Fruit fly (Drosophila melanogaster) whole organism, wandering third instar larva: ENCODE measurements around the gene Smu1.

Experiments
- Abd-B ChIP-seq: fragments of >200 bp; optimal IDR thresholded peaks from 2 replicates; lab custom pipeline; 2017; ENCODE audit warnings: missing biosample characterization, missing genetic modification characterization
- CG32264 ChIP-seq: fragments of 200-800 bp; sonication (Bioruptor generic); optimal IDR thresholded peaks from 2 replicates; lab custom pipeline; 2016; ENCODE audit warnings: missing biosample characterization, missing genetic modification characterization
- CG9705 ChIP-seq: fragments of 200-800 bp; sonication (Bioruptor generic); optimal IDR thresholded peaks from 2 replicates; lab custom pipeline; 2018; ENCODE audit warnings: missing biosample characterization, mild to moderate bottlenecking, missing genetic modification characterization
- CrebA ChIP-seq: fragments of 200-800 bp; sonication (Bioruptor generic); optimal IDR thresholded peaks from 2 replicates; lab custom pipeline; 2016; ENCODE audit warnings: missing biosample characterization, mild to moderate bottlenecking, missing genetic modification characterization, borderline replicate concordance
- Dfd ChIP-seq: fragments of >200 bp; optimal IDR thresholded peaks from 2 replicates; lab custom pipeline; 2017; ENCODE audit warnings: missing biosample characterization, missing genetic modification characterization
- Dif ChIP-seq: fragments of 200-275, 200-300 bp; sonication (Bioruptor generic); optimal IDR thresholded peaks from 2 replicates; lab custom pipeline; 2018; ENCODE audit warnings: missing biosample characterization, missing genetic modification characterization; ENCODE audit not compliant: partially characterized antibody
- GATAd ChIP-seq: sonication (Bioruptor generic); optimal IDR thresholded peaks from 2 replicates; lab custom pipeline; 2016; ENCODE audit warnings: missing biosample characterization, missing genetic modification characterization
- HLH106 ChIP-seq: fragments of 200-800 bp; optimal IDR thresholded peaks from 3 replicates; lab custom pipeline; 2019; ENCODE audit warnings: missing biosample characterization, mild to moderate bottlenecking, missing genetic modification characterization, moderate library complexity
- Hnf4 ChIP-seq: fragments of 200-800 bp; sonication (Bioruptor generic); optimal IDR thresholded peaks from 2 replicates; lab custom pipeline; 2016; ENCODE audit warnings: missing biosample characterization, mild to moderate bottlenecking, missing genetic modification characterization
- Hr78 ChIP-seq: fragments of >200 bp; optimal IDR thresholded peaks from 2 replicates; lab custom pipeline; 2017; ENCODE audit warnings: missing biosample characterization, missing genetic modification characterization
- Hr83 ChIP-seq: fragments of 200-300 bp; sonication (Bioruptor generic); optimal IDR thresholded peaks from 2 replicates; lab custom pipeline; 2016; ENCODE audit warnings: missing biosample characterization, mild to moderate bottlenecking, missing genetic modification characterization, moderate library complexity; ENCODE audit not compliant: poor library complexity, severe bottlenecking
- Jra ChIP-seq: sonication (Bioruptor generic); optimal IDR thresholded peaks from 2 replicates; lab custom pipeline; 2016; ENCODE audit warnings: missing biosample characterization, missing genetic modification characterization
- Mio ChIP-seq: sonication (Bioruptor generic); optimal IDR thresholded peaks from 2 replicates; lab custom pipeline; 2016; ENCODE audit warnings: missing biosample characterization, missing genetic modification characterization
- Myc ChIP-seq: fragments of >200 bp; optimal IDR thresholded peaks from 2 replicates; lab custom pipeline; 2017
- N ChIP-seq: fragments of >200 bp; optimal IDR thresholded peaks from 2 replicates; lab custom pipeline; 2018; ENCODE audit warnings: missing biosample characterization, missing external identifiers, missing genetic modification characterization
- OdsH ChIP-seq: fragments of 200-800 bp; sonication (Bioruptor generic); optimal IDR thresholded peaks from 2 replicates; lab custom pipeline; 2016; ENCODE audit warnings: missing biosample characterization, mild to moderate bottlenecking, missing genetic modification characterization
- Rel ChIP-seq, 2 experiments: fragments of 200-800 bp; sonication (Bioruptor generic) in 1 of 2; optimal IDR thresholded peaks; 2 replicates in 1 of 2; 3 replicates in 1 of 2; lab custom pipeline; 2016 to 2019; ENCODE audit warnings: mild to moderate bottlenecking in 2 of 2, missing biosample characterization in 2 of 2, missing genetic modification characterization in 2 of 2, moderate library complexity in 1 of 2
- Sp1 ChIP-seq: fragments of 200-800 bp; sonication (Bioruptor generic); optimal IDR thresholded peaks from 3 replicates; lab custom pipeline; 2019; ENCODE audit warnings: missing biosample characterization, mild to moderate bottlenecking, missing genetic modification characterization, moderate library complexity
- Vsx2 ChIP-seq: fragments of 200-300, 225-300 bp; sonication (Bioruptor generic); optimal IDR thresholded peaks from 2 replicates; lab custom pipeline; 2018; ENCODE audit warnings: missing biosample characterization, missing genetic modification characterization; ENCODE audit not compliant: partially characterized antibody
- br ChIP-seq: fragments of 200-800 bp; sonication (Bioruptor generic); optimal IDR thresholded peaks from 2 replicates; lab custom pipeline; 2016; ENCODE audit warnings: missing biosample characterization, missing genetic modification characterization
- brk ChIP-seq: fragments of 200-800 bp; sonication (Bioruptor generic); optimal IDR thresholded peaks from 2 replicates; lab custom pipeline; 2016; ENCODE audit warnings: missing biosample characterization, mild to moderate bottlenecking, missing genetic modification characterization
- dl ChIP-seq, 2 experiments: fragments of 175-275, 200-275 bp in 1 of 2; fragments of 200-275 bp in 1 of 2; sonication (Bioruptor generic); optimal IDR thresholded peaks; lab custom pipeline; 2018; ENCODE audit warnings: mild to moderate bottlenecking in 2 of 2, missing biosample characterization in 2 of 2, missing genetic modification characterization in 2 of 2, moderate library complexity in 2 of 2; ENCODE audit not compliant: partially characterized antibody in 2 of 2, insufficient read depth in 1 of 2
- dmrt93B ChIP-seq: fragments of 200-800 bp; sonication (Bioruptor generic); optimal IDR thresholded peaks from 2 replicates; lab custom pipeline; 2018; ENCODE audit warnings: missing biosample characterization, mild to moderate bottlenecking, missing genetic modification characterization
- dsf ChIP-seq: sonication (Bioruptor generic); optimal IDR thresholded peaks from 2 replicates; lab custom pipeline; 2016; ENCODE audit warnings: missing biosample characterization, missing genetic modification characterization, borderline replicate concordance
- ey ChIP-seq: fragments of 200-800 bp; sonication (Bioruptor generic); optimal IDR thresholded peaks from 2 replicates; lab custom pipeline; 2016; ENCODE audit warnings: missing biosample characterization, missing genetic modification characterization
- foxo ChIP-seq, 2 experiments: fragments of 200-800 bp; sonication (Bioruptor generic); optimal IDR thresholded peaks; 2 replicates in 1 of 2; 3 replicates in 1 of 2; lab custom pipeline; 2016 to 2017; ENCODE audit warnings: missing biosample characterization in 2 of 2, missing genetic modification characterization in 2 of 2
- fru ChIP-seq: fragments of 200-800 bp; sonication (Bioruptor generic); optimal IDR thresholded peaks from 3 replicates; lab custom pipeline; 2016; ENCODE audit warnings: missing biosample characterization, mild to moderate bottlenecking, missing genetic modification characterization
- h ChIP-seq: fragments of 200-800 bp; sonication (Bioruptor generic); optimal IDR thresholded peaks from 3 replicates; lab custom pipeline; 2016; ENCODE audit warnings: missing biosample characterization, mild to moderate bottlenecking, missing genetic modification characterization
- jim ChIP-seq: fragments of 175-275, 200-325 bp; sonication (Bioruptor generic); optimal IDR thresholded peaks from 2 replicates; lab custom pipeline; 2016; ENCODE audit warnings: missing biosample characterization, mild to moderate bottlenecking, missing genetic modification characterization
- lola ChIP-seq: fragments of >200 bp; optimal IDR thresholded peaks from 2 replicates; lab custom pipeline; 2017; ENCODE audit warnings: missing biosample characterization, missing genetic modification characterization
- pan ChIP-seq: fragments of >200 bp; optimal IDR thresholded peaks from 2 replicates; lab custom pipeline; 2017
- psq ChIP-seq: fragments of 200-800 bp; sonication (Bioruptor generic); optimal IDR thresholded peaks from 3 replicates; lab custom pipeline; 2017; ENCODE audit warnings: missing biosample characterization, mild to moderate bottlenecking, missing genetic modification characterization, moderate library complexity
- rgr ChIP-seq: fragments of 200-800 bp; sonication (Bioruptor generic); optimal IDR thresholded peaks from 3 replicates; lab custom pipeline; 2016; ENCODE audit warnings: missing biosample characterization, mild to moderate bottlenecking, missing genetic modification characterization
- sage ChIP-seq: fragments of 200-800 bp; sonication (Bioruptor generic); optimal IDR thresholded peaks from 2 replicates; lab custom pipeline; 2016; ENCODE audit warnings: missing biosample characterization, mild to moderate bottlenecking, missing genetic modification characterization
- sv ChIP-seq: fragments of 200-800 bp; sonication (Bioruptor generic); optimal IDR thresholded peaks from 3 replicates; lab custom pipeline; 2016; ENCODE audit warnings: missing biosample characterization, missing genetic modification characterization
- tai ChIP-seq: sonication (Bioruptor generic); optimal IDR thresholded peaks from 2 replicates; lab custom pipeline; 2016; ENCODE audit warnings: missing biosample characterization, missing genetic modification characterization
- usp ChIP-seq: fragments of >200 bp; optimal IDR thresholded peaks from 2 replicates; lab custom pipeline; 2017; ENCODE audit warnings: missing biosample characterization, missing genetic modification characterization
- woc ChIP-seq: sonication (Bioruptor generic); optimal IDR thresholded peaks from 2 replicates; lab custom pipeline; 2016; ENCODE audit warnings: missing biosample characterization, mild to moderate bottlenecking, missing genetic modification characterization

Gene Smu1

dm6 chr3R:18997388-18998287, 16.5 kb upstream of the Smu1 start:
- TF ChIP-seq dl (GFP tag; optimal IDR thresholded peaks at IDR 0.05; lab: Kevin White, UChicago; ENCODE audit: insufficient read depth in 1 of 2, partially characterized antibody in 2 of 2): no peak
- peak; percentile 37 for TF ChIP-seq rgr
- TF ChIP-seq lola: no peak
- TF ChIP-seq dsf: no peak
- TF ChIP-seq sv: peak; percentile 47
- TF ChIP-seq usp (GFP tag; lab: Kevin White, UChicago): no peak
- no peak for TF ChIP-seq Dif
- TF ChIP-seq foxo (GFP tag; optimal IDR thresholded peaks at IDR 0.05; lab: Kevin White, UChicago): peak in 1 of 2 experiments; percentile 7
- no peak for TF ChIP-seq pan (lab: Kevin White, UChicago)
- TF ChIP-seq Abd-B (GFP tag; lab: Kevin White, UChicago): no peak
- no peak for TF ChIP-seq CG32264 (GFP tag; lab: Kevin White, UChicago)
- peak; percentile 9 for TF ChIP-seq br (GFP tag; lab: Kevin White, UChicago)
- no peak for TF ChIP-seq Rel (GFP tag; optimal IDR thresholded peaks at IDR 0.05; lab: Kevin White, UChicago)
- TF ChIP-seq Rel (tag; optimal IDR thresholded peaks at IDR 0.05; lab: Kevin White, UChicago): no peak
- TF ChIP-seq psq (GFP tag; lab: Kevin White, UChicago): peak; percentile 7
- peak; percentile 5 for TF ChIP-seq Hnf4 (GFP tag; lab: Kevin White, UChicago)
- TF ChIP-seq, all 38 proteins: peak for 6

dm6 chr3R:18995556-18996272, 14.6 kb upstream of the Smu1 start:
- TF ChIP-seq GATAd (GFP tag; lab: Kevin White, UChicago) (no peak), br (GFP tag; lab: Kevin White, UChicago) (peak; percentile 82), Jra (GFP tag; lab: Kevin White, UChicago) (peak; percentile 50), Myc (lab: Kevin White, UChicago) (no peak), HLH106 (tag; lab: Kevin White, UChicago) (peak; percentile 80), N (GFP tag; lab: Kevin White, UChicago) (no peak), rgr (peak; percentile 80), sage (peak; percentile 67), CG9705 (no peak), Abd-B (GFP tag; lab: Kevin White, UChicago) (no peak), sv (peak; percentile 51), pan (lab: Kevin White, UChicago) (no peak), fru (GFP tag; lab: Kevin White, UChicago) (peak; percentile 84), ey (peak; percentile 81), OdsH (GFP tag; lab: Kevin White, UChicago) (peak; percentile 81), usp (GFP tag; lab: Kevin White, UChicago) (no peak), foxo (GFP tag; optimal IDR thresholded peaks at IDR 0.05; lab: Kevin White, UChicago) (peak in 1 of 2 experiments; percentile 84), Sp1 (GFP tag; lab: Kevin White, UChicago) (peak; percentile 80), lola (no peak), Mio (GFP tag; lab: Kevin White, UChicago) (no peak), Hr78 (GFP tag; lab: Kevin White, UChicago) (no peak), CrebA (GFP tag; lab: Kevin White, UChicago) (no peak), Rel (GFP tag; optimal IDR thresholded peaks at IDR 0.05; lab: Kevin White, UChicago) (peak; percentile 12), Rel (tag; optimal IDR thresholded peaks at IDR 0.05; lab: Kevin White, UChicago) (peak; percentile 73), Hr83 (GFP tag; lab: Kevin White, UChicago) (no peak), dl (GFP tag; optimal IDR thresholded peaks at IDR 0.05; lab: Kevin White, UChicago; ENCODE audit: insufficient read depth in 1 of 2, partially characterized antibody in 2 of 2) (no peak), h (GFP tag; lab: Kevin White, UChicago) (peak; percentile 88), Dfd (GFP tag; lab: Kevin White, UChicago) (no peak), dsf (no peak), dmrt93B (GFP tag; lab: Kevin White, UChicago) (peak; percentile 71), Vsx2 (GFP tag; lab: Kevin White, UChicago) (no peak), jim (GFP tag; lab: Kevin White, UChicago) (no peak), psq (GFP tag; lab: Kevin White, UChicago) (peak; percentile 73), tai (GFP tag; lab: Kevin White, UChicago) (peak; percentile 52), woc (GFP tag; lab: Kevin White, UChicago) (peak; percentile 62), brk (peak; percentile 72), CG32264 (GFP tag; lab: Kevin White, UChicago) (peak; percentile 54), Hnf4 (GFP tag; lab: Kevin White, UChicago) (peak; percentile 76), Dif (no peak)
- TF ChIP-seq, all 38 proteins: peak for 20
